Worm (Caenorhabditis elegans) whole organism, L1 larva: ENCODE data around the gene C33C12.1.

Experiments used
- aly-2 ChIP-seq: fragments of 150-350 bp; optimal IDR thresholded peaks from 2 replicates; lab custom pipeline; 2014; ENCODE audit warnings: missing biosample characterization, missing genetic modification characterization
- ceh-88 ChIP-seq: fragments of 200-800 bp; sonication (Bioruptor generic); IDR thresholded peaks from 2 replicates; pipeline ENCODE4 v1.3.6; 2022; ENCODE audit warnings: missing genetic modification characterization, missing compliant biosample characterization
- egl-27 ChIP-seq, 2 experiments: fragments of 150-350 bp in 1 of 2; sonication (generic microtip); optimal IDR thresholded peaks; 3 replicates each; lab custom pipeline; 2017 to 2018; ENCODE audit warnings: missing biosample characterization in 2 of 2, missing genetic modification characterization in 2 of 2, missing genetic modification reagents in 2 of 2
- fkh-10 ChIP-seq: sonication (generic microtip); optimal IDR thresholded peaks from 2 replicates; lab custom pipeline; 2017; ENCODE audit warnings: missing biosample characterization, missing genetic modification reagents, missing genetic modification characterization
- fkh-4 ChIP-seq: sonication (generic microtip); optimal IDR thresholded peaks from 2 replicates; lab custom pipeline; 2016; ENCODE audit warnings: missing compliant biosample characterization, missing genetic modification characterization, borderline replicate concordance
- jun-1 ChIP-seq: fragments of 150-350 bp; optimal IDR thresholded peaks from 2 replicates; lab custom pipeline; 2014; ENCODE audit warnings: missing biosample characterization, missing genetic modification reagents, missing genetic modification characterization
- lin-35 ChIP-seq, 2 experiments: fragments of 150-350 bp; optimal IDR thresholded peaks; 2 replicates each; lab custom pipeline; 2014; ENCODE audit warnings: missing biosample characterization in 2 of 2, missing genetic modification characterization in 2 of 2, missing genetic modification reagents in 2 of 2
- lsy-2 ChIP-seq, 2 experiments: fragments of 150-350 bp; optimal IDR thresholded peaks; 2 replicates each; lab custom pipeline; 2014; ENCODE audit warnings: missing biosample characterization in 2 of 2, missing genetic modification characterization in 2 of 2
- nhr-19 ChIP-seq: fragments of 200-800 bp; sonication (Bioruptor generic); conservative IDR thresholded peaks from 2 replicates; pipeline ENCODE4 v1.3.6; 2022; ENCODE audit warnings: missing genetic modification characterization, missing compliant biosample characterization
- nhr-237 ChIP-seq: fragments of 150-350 bp; optimal IDR thresholded peaks from 2 replicates; lab custom pipeline; 2014; ENCODE audit warnings: missing biosample characterization, missing genetic modification characterization
- skn-1 ChIP-seq: fragments of 150-350 bp; optimal IDR thresholded peaks from 2 replicates; lab custom pipeline; 2014; ENCODE audit warnings: missing biosample characterization, missing genetic modification characterization
- snpc-4 ChIP-seq: fragments of 150-350 bp; optimal IDR thresholded peaks from 2 replicates; lab custom pipeline; 2014; ENCODE audit warnings: missing biosample characterization, missing genetic modification characterization
- unc-62 ChIP-seq: fragments of 150-350 bp; optimal IDR thresholded peaks from 2 replicates; lab custom pipeline; 2014; ENCODE audit warnings: missing biosample characterization, missing genetic modification reagents, missing genetic modification characterization

DNA sequence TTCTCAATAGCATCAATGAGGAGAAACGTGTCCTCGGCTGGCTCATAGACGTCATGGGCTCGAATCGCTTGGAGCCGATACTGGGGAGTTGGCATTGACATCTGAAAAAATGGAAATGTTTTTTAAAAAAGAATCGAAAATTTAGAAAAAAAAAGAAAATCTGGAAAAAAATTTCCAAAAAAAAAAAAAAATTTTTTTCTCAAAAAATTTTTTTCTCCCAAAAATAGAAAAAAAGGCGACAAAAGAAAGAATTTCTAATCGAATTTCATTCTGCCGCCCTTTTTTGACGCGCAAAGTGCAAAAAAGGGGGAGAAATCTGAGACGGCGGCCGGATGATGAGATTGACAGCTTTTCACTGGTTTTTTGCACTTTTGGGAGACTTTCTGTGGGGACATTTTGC, 8.7 kb upstream of the C33C12.1 start, which contains the start of gene mtq-2:
- TF ChIP-seq fkh-10: no peak
- no peak for TF ChIP-seq ceh-88 (GFP tag; lab: Robert Waterston, UW)
- no peak for TF ChIP-seq jun-1 (tag; lab: Kevin White, UChicago)
- no peak for TF ChIP-seq fkh-4
- TF ChIP-seq egl-27 (tag; optimal IDR thresholded peaks at IDR 0.05; lab: Kevin White, UChicago): no peak
- TF ChIP-seq skn-1 (tag; lab: Kevin White, UChicago): no peak
- no peak for TF ChIP-seq unc-62
- no peak for TF ChIP-seq nhr-237 (tag; lab: Kevin White, UChicago)
- TF ChIP-seq snpc-4: no peak
- TF ChIP-seq lsy-2 (tag; optimal IDR thresholded peaks at IDR 0.05; lab: Kevin White, UChicago): no peak
- TF ChIP-seq nhr-19 (GFP tag; lab: Robert Waterston, UW): no peak
- TF ChIP-seq aly-2: no peak
- no peak for TF ChIP-seq lin-35 (GFP tag; optimal IDR thresholded peaks at IDR 0.05; lab: Kevin White, UChicago)
